Fruit fly (Drosophila melanogaster): ENCODE data around the gene CG4045.
A peak's percentile ranks its signal among the peaks of the same experiment; 100 is the strongest.

Gene CG4045

dm6 chrX:2083678-2084162 is 8.0 kb upstream of the CG4045 start (continued):
- TF ChIP-seq Rx (GFP tag; IDR thresholded peaks at IDR 0.05) (peak; percentile 74), CG6683 (GFP tag; optimal IDR thresholded peaks at IDR 0.05) (peak; percentile 66), CrebB (tag; optimal IDR thresholded peaks at IDR 0.05) (peak; percentile 73), cato (GFP tag; optimal IDR thresholded peaks at IDR 0.05; ENCODE audit: borderline replicate concordance) (peak; percentile 25), bbx (GFP tag; IDR thresholded peaks at IDR 0.05; ENCODE audit: partially characterized antibody) (no peak), Taf1 (GFP tag; IDR thresholded peaks at IDR 0.05) (no peak), CG30020 (tag; optimal IDR thresholded peaks at IDR 0.05) (no peak), Sox100B (GFP tag; optimal IDR thresholded peaks at IDR 0.05) (peak; percentile 52), E2f1 (GFP tag; IDR thresholded peaks at IDR 0.05) (peak; percentile 89), CG10267 (tag; optimal IDR thresholded peaks at IDR 0.05) (peak; percentile 64), CG11723 (GFP tag; optimal IDR thresholded peaks at IDR 0.05) (peak; percentile 74), CG12942 (GFP tag; optimal IDR thresholded peaks at IDR 0.05) (peak; percentile 76), CG3281 (GFP tag; optimal IDR thresholded peaks at IDR 0.05) (peak; percentile 54), gfzf (GFP tag; optimal IDR thresholded peaks at IDR 0.05) (no peak), CG12391 (tag; optimal IDR thresholded peaks at IDR 0.05) (peak; percentile 85), unpg (GFP tag; optimal IDR thresholded peaks at IDR 0.05) (peak; percentile 83), CG14860 (GFP tag; IDR thresholded peaks at IDR 0.05; ENCODE audit: partially characterized antibody) (no peak), CG13624 (GFP tag; optimal IDR thresholded peaks at IDR 0.05) (peak; percentile 68), CG9727 (GFP tag; optimal IDR thresholded peaks at IDR 0.05) (peak; percentile 77), CG8089 (GFP tag; optimal IDR thresholded peaks at IDR 0.05) (peak; percentile 85), bab2 (GFP tag; optimal IDR thresholded peaks at IDR 0.05) (peak; percentile 88), shn (GFP tag; optimal IDR thresholded peaks at IDR 0.05) (peak; percentile 81), vvl (GFP tag; IDR thresholded peaks at IDR 0.05) (peak; percentile 94), wdn (GFP tag; IDR thresholded peaks at IDR 0.05) (peak; percentile 75; the same call in 1 of the 2 replicates), CG3995 (GFP tag; optimal IDR thresholded peaks at IDR 0.05) (no peak), ham (GFP tag; IDR thresholded peaks at IDR 0.05) (peak; percentile 46; the same call in 1 of the 2 replicates), ap (GFP tag; IDR thresholded peaks at IDR 0.05) (peak; percentile 82), CG10321 (GFP tag; IDR thresholded peaks at IDR 0.05) (peak; percentile 34; the same call in 1 of the 2 replicates), gsb-n (tag; optimal IDR thresholded peaks at IDR 0.05) (peak; percentile 85), Mrtf (GFP tag; IDR thresholded peaks at IDR 0.05) (peak; percentile 80; the same call in 2 of the 3 replicates), grau (tag; optimal IDR thresholded peaks at IDR 0.05) (peak; percentile 74), H2.0 (GFP tag; IDR thresholded peaks at IDR 0.05) (peak; percentile 82), Optix (GFP tag; IDR thresholded peaks at IDR 0.05) (peak; percentile 90), kah (GFP tag; optimal IDR thresholded peaks at IDR 0.05) (peak; percentile 61), CG2116 (GFP tag; optimal IDR thresholded peaks at IDR 0.05) (peak; percentile 57), Bteb2 (GFP tag; optimal IDR thresholded peaks at IDR 0.05) (peak; percentile 47), pros (GFP tag; optimal IDR thresholded peaks at IDR 0.05) (peak; percentile 41), ind (GFP tag; optimal IDR thresholded peaks at IDR 0.05) (peak; percentile 83), bcd (GFP tag; optimal IDR thresholded peaks at IDR 0.05) (peak; percentile 81), B-H2 (GFP tag; optimal IDR thresholded peaks at IDR 0.05) (no peak), CG12071 (GFP tag; optimal IDR thresholded peaks at IDR 0.05) (peak; percentile 60), eyg (GFP tag; optimal IDR thresholded peaks at IDR 0.05) (peak; percentile 79), Mad (GFP tag; optimal IDR thresholded peaks at IDR 0.05) (peak; percentile 65), nmo (GFP tag; optimal IDR thresholded peaks at IDR 0.05) (peak; percentile 77), ro (GFP tag; IDR thresholded peaks at IDR 0.05) (peak; percentile 44; the same call in 1 of the 2 replicates), sens-2 (GFP tag; IDR thresholded peaks at IDR 0.05) (peak; percentile 69), CG7963 (GFP tag; IDR thresholded peaks at IDR 0.05; ENCODE audit: partially characterized antibody) (no peak), slp2 (GFP tag; optimal IDR thresholded peaks at IDR 0.05) (peak; percentile 70), CG7786 (GFP tag; optimal IDR thresholded peaks at IDR 0.05) (peak; percentile 83), CG12659 (GFP tag; optimal IDR thresholded peaks at IDR 0.05) (peak; percentile 82)

All from whole organism, embryonic.